Worm (Caenorhabditis elegans) whole organism, L1 larva: ENCODE data around the gene F28F5.4.

Source experiments
- C04F5.9 ChIP-seq: sonication (generic microtip); optimal IDR thresholded peaks from 2 replicates; lab custom pipeline; 2016; ENCODE audit warnings: missing genetic modification characterization, missing compliant biosample characterization
- C16A3.4 ChIP-seq: fragments of 150-350 bp; optimal IDR thresholded peaks from 2 replicates; lab custom pipeline; 2014; ENCODE audit warnings: missing biosample characterization, missing genetic modification characterization
- aha-1 ChIP-seq: fragments of 150-350 bp; optimal IDR thresholded peaks from 2 replicates; lab custom pipeline; 2014; ENCODE audit warnings: missing biosample characterization, missing genetic modification characterization
- alr-1 ChIP-seq: fragments of 200-800 bp; sonication (Bioruptor generic); optimal IDR thresholded peaks from 2 replicates; lab custom pipeline; 2018; ENCODE audit warnings: borderline replicate concordance, mild to moderate bottlenecking, missing genetic modification characterization, missing compliant biosample characterization
- aly-2 ChIP-seq: fragments of 150-350 bp; optimal IDR thresholded peaks from 2 replicates; lab custom pipeline; 2014; ENCODE audit warnings: missing biosample characterization, missing genetic modification characterization
- blmp-1 ChIP-seq: fragments of 150-350 bp; optimal IDR thresholded peaks from 2 replicates; lab custom pipeline; 2014; ENCODE audit warnings: missing biosample characterization, missing genetic modification characterization
- dpl-1 ChIP-seq, 3 experiments: fragments of 150-350 bp in 2 of 3; sonication (generic microtip) in 1 of 3; optimal IDR thresholded peaks; 2 replicates each; lab custom pipeline; 2014 to 2017; ENCODE audit warnings: missing biosample characterization in 3 of 3, missing genetic modification characterization in 3 of 3, missing genetic modification reagents in 3 of 3
- efl-1 ChIP-seq, 4 experiments: fragments of 150-350 bp; optimal IDR thresholded peaks in 3 of 4; peaks in 1 of 4; 1 replicate in 1 of 4; 2 replicates in 3 of 4; lab custom pipeline; 2014; ENCODE audit warnings: missing biosample characterization in 2 of 4, missing genetic modification characterization in 2 of 4, missing genetic modification reagents in 2 of 4
- egl-13 ChIP-seq: sonication (generic microtip); optimal IDR thresholded peaks from 2 replicates; lab custom pipeline; 2016; ENCODE audit warnings: missing genotype, missing genetic modification reagents, missing genetic modification characterization, missing compliant biosample characterization
- egl-27 ChIP-seq, 2 experiments: fragments of 150-350 bp in 1 of 2; sonication (generic microtip); optimal IDR thresholded peaks; 3 replicates each; lab custom pipeline; 2017 to 2018; ENCODE audit warnings: missing biosample characterization in 2 of 2, missing genetic modification characterization in 2 of 2, missing genetic modification reagents in 2 of 2
- elt-2 ChIP-seq: sonication (generic microtip); optimal IDR thresholded peaks from 2 replicates; lab custom pipeline; 2016; ENCODE audit warnings: missing genetic modification characterization, mild to moderate bottlenecking, inconsistent platforms, missing compliant biosample characterization, missing genetic modification reagents
- elt-3 ChIP-seq, 6 experiments: fragments of 150-350 bp in 1 of 6; sonication (generic microtip); optimal IDR thresholded peaks; 2 replicates each; lab custom pipeline; 2017 to 2018; ENCODE audit warnings: missing biosample characterization in 6 of 6, missing genetic modification characterization in 6 of 6, inconsistent platforms in 1 of 6
- fkh-10 ChIP-seq: sonication (generic microtip); optimal IDR thresholded peaks from 2 replicates; lab custom pipeline; 2017; ENCODE audit warnings: missing biosample characterization, missing genetic modification reagents, missing genetic modification characterization
- fos-1 ChIP-seq: fragments of 150-350 bp; optimal IDR thresholded peaks from 2 replicates; lab custom pipeline; 2014; ENCODE audit warnings: missing biosample characterization, missing genetic modification characterization
- grh-1 ChIP-seq: fragments of 200-800 bp; sonication (Bioruptor generic); IDR thresholded peaks from 2 replicates; pipeline ENCODE4 v1.3.6; 2022; ENCODE audit warnings: missing genetic modification reagents, missing genetic modification characterization, missing compliant biosample characterization
- hlh-17 ChIP-seq: fragments of 200-800 bp; sonication (Bioruptor generic); optimal IDR thresholded peaks from 2 replicates; lab custom pipeline; 2018; ENCODE audit warnings: missing genetic modification characterization, mild to moderate bottlenecking, missing compliant biosample characterization, moderate library complexity, borderline replicate concordance
- hlh-4 ChIP-seq: sonication (generic microtip); optimal IDR thresholded peaks from 2 replicates; lab custom pipeline; 2016; ENCODE audit warnings: mild to moderate bottlenecking, missing genetic modification characterization, missing compliant biosample characterization
- hpl-2 ChIP-seq: fragments of 150-350 bp; optimal IDR thresholded peaks from 2 replicates; lab custom pipeline; 2014; ENCODE audit warnings: missing biosample characterization, missing genetic modification reagents, missing genetic modification characterization
- irx-1 ChIP-seq: sonication (generic microtip); optimal IDR thresholded peaks from 2 replicates; lab custom pipeline; 2016; ENCODE audit warnings: missing genetic modification characterization, missing compliant biosample characterization
- lin-13 ChIP-seq: fragments of 150-350 bp; optimal IDR thresholded peaks from 2 replicates; lab custom pipeline; 2014; ENCODE audit warnings: missing biosample characterization, missing genetic modification reagents, missing genetic modification characterization
- lin-14 ChIP-seq: fragments of 200-800 bp; sonication (Bioruptor generic); optimal IDR thresholded peaks from 2 replicates; lab custom pipeline; 2018; ENCODE audit warnings: mild to moderate bottlenecking, missing genetic modification characterization, moderate library complexity, missing compliant biosample characterization
- lin-35 ChIP-seq, 2 experiments: fragments of 150-350 bp; optimal IDR thresholded peaks; 2 replicates each; lab custom pipeline; 2014; ENCODE audit warnings: missing biosample characterization in 2 of 2, missing genetic modification characterization in 2 of 2, missing genetic modification reagents in 2 of 2
- lsy-2 ChIP-seq, 2 experiments: fragments of 150-350 bp; optimal IDR thresholded peaks; 2 replicates each; lab custom pipeline; 2014; ENCODE audit warnings: missing biosample characterization in 2 of 2, missing genetic modification characterization in 2 of 2
- mab-9 ChIP-seq: fragments of 200-800 bp; sonication (Bioruptor generic); IDR thresholded peaks from 2 replicates; pipeline ENCODE4 v1.3.6; 2022; ENCODE audit warnings: missing genetic modification reagents, missing genetic modification characterization, missing compliant biosample characterization
- mdl-1 ChIP-seq, 2 experiments: fragments of 150-350 bp; optimal IDR thresholded peaks; 2 replicates each; lab custom pipeline; 2014 to 2017; ENCODE audit warnings: missing biosample characterization in 2 of 2, missing genetic modification characterization in 2 of 2, inconsistent platforms in 1 of 2
- mep-1 ChIP-seq: fragments of 150-350 bp; optimal IDR thresholded peaks from 2 replicates; lab custom pipeline; 2014; ENCODE audit warnings: missing biosample characterization, missing genetic modification characterization
- nhr-20 ChIP-seq: sonication (generic microtip); optimal IDR thresholded peaks from 2 replicates; lab custom pipeline; 2016; ENCODE audit warnings: mild to moderate bottlenecking, missing genetic modification characterization, missing compliant biosample characterization
- nhr-28 ChIP-seq: fragments of 150-350 bp; optimal IDR thresholded peaks from 2 replicates; lab custom pipeline; 2014; ENCODE audit warnings: missing biosample characterization, missing genetic modification characterization
- nhr-71 ChIP-seq: sonication (generic microtip); optimal IDR thresholded peaks from 2 replicates; lab custom pipeline; 2016; ENCODE audit warnings: mild to moderate bottlenecking, missing genetic modification characterization, moderate library complexity, missing compliant biosample characterization
- nhr-77 ChIP-seq: fragments of 150-350 bp; optimal IDR thresholded peaks from 2 replicates; lab custom pipeline; 2014; ENCODE audit warnings: missing biosample characterization, missing genetic modification characterization
- nhr-84 ChIP-seq: sonication (generic microtip); optimal IDR thresholded peaks from 2 replicates; lab custom pipeline; 2017; ENCODE audit warnings: missing biosample characterization, missing genetic modification characterization
- nhr-85 ChIP-seq: sonication (generic microtip); peaks from one replicate; lab custom pipeline; 2016; ENCODE audit warnings: missing genetic modification characterization, inconsistent platforms, missing compliant biosample characterization
- pag-3 ChIP-seq: sonication (generic microtip); optimal IDR thresholded peaks from 2 replicates; lab custom pipeline; 2017; ENCODE audit warnings: missing genetic modification characterization, mild to moderate bottlenecking, missing compliant biosample characterization, antibody characterized with exemption, borderline replicate concordance; ENCODE audit not compliant: insufficient read depth
- pqm-1 ChIP-seq: sonication (generic microtip); optimal IDR thresholded peaks from 3 replicates; lab custom pipeline; 2017; ENCODE audit warnings: missing biosample characterization, missing genetic modification characterization
- skn-1 ChIP-seq: fragments of 150-350 bp; optimal IDR thresholded peaks from 2 replicates; lab custom pipeline; 2014; ENCODE audit warnings: missing biosample characterization, missing genetic modification characterization
- snu-23 ChIP-seq: sonication (generic microtip); optimal IDR thresholded peaks from 2 replicates; lab custom pipeline; 2016; ENCODE audit warnings: missing genetic modification characterization, missing compliant biosample characterization
- sup-37 ChIP-seq: fragments of 200-800 bp; sonication (Bioruptor generic); optimal IDR thresholded peaks from 2 replicates; lab custom pipeline; 2018; ENCODE audit warnings: mild to moderate bottlenecking, missing genetic modification characterization, missing compliant biosample characterization
- swsn-7 ChIP-seq: sonication (generic microtip); optimal IDR thresholded peaks from 2 replicates; lab custom pipeline; 2016; ENCODE audit warnings: missing genetic modification characterization, missing compliant biosample characterization
- tbx-2 ChIP-seq: sonication (generic microtip); optimal IDR thresholded peaks from 2 replicates; lab custom pipeline; 2016; ENCODE audit warnings: missing genetic modification characterization, missing compliant biosample characterization
- unc-130 ChIP-seq: fragments of 150-350 bp; optimal IDR thresholded peaks from 2 replicates; lab custom pipeline; 2017; ENCODE audit warnings: missing biosample characterization, missing genetic modification characterization, inconsistent platforms
- unc-30 ChIP-seq: sonication (generic microtip); optimal IDR thresholded peaks from 2 replicates; lab custom pipeline; 2017; ENCODE audit warnings: missing biosample characterization, missing genetic modification characterization
- unc-62 ChIP-seq: fragments of 150-350 bp; optimal IDR thresholded peaks from 2 replicates; lab custom pipeline; 2014; ENCODE audit warnings: missing biosample characterization, missing genetic modification reagents, missing genetic modification characterization
- unc-98 ChIP-seq: fragments of 200-800 bp; sonication (Bioruptor generic); IDR thresholded peaks from 2 replicates; pipeline ENCODE4 v1.3.6; 2022; ENCODE audit warnings: missing genetic modification characterization, missing compliant biosample characterization
- vab-15 ChIP-seq: sonication (generic microtip); optimal IDR thresholded peaks from 2 replicates; lab custom pipeline; 2017; ENCODE audit warnings: missing genotype, mild to moderate bottlenecking, missing genetic modification characterization, missing compliant biosample characterization
- xbp-1 ChIP-seq: sonication (generic microtip); optimal IDR thresholded peaks from 2 replicates; lab custom pipeline; 2016; ENCODE audit warnings: missing genetic modification characterization, missing compliant biosample characterization
- ztf-4 ChIP-seq: fragments of 150-350 bp; optimal IDR thresholded peaks from 2 replicates; lab custom pipeline; 2014; ENCODE audit warnings: missing biosample characterization, missing genetic modification characterization

F28F5.4 gene

ce11 chrIII:6816930-6817329 lies at the start of gene F28F5.4:
F28F5.4 (minus strand) TSS chrIII:6817033.
- TF ChIP-seq lin-14 (GFP tag; lab: Kevin White, UChicago) (no peak), efl-1 (optimal IDR thresholded peaks at IDR 0.05; lab: Kevin White, UChicago) (no peak), efl-1 (GFP tag; optimal IDR thresholded peaks at IDR 0.05 in 1 of 2; lab: Kevin White, UChicago) (peak in 1 of 2 experiments; percentile 83), aha-1 (tag; lab: Kevin White, UChicago) (no peak), nhr-85 (tag; lab: Kevin White, UChicago) (peak; percentile 16), nhr-84 (tag; lab: Kevin White, UChicago) (no peak)

DNA sequence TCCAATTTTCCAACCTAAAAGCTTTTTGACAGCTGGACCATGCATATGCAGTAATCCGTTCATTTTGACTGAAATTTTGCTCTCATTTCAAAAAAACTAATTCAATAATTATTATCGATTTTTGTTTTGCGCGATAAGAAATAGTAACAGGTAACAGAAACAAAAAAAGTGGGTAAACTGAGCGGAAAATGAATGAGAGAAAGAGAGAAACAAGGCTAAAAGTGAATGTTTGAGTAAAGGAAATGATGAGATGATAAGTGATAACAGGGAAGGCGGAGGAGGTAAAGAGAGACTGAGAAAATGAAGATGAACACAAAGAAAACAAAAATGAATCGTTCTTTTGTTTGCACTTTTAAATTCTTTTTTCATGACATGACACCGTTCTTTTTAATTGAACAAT lies 47.1 kb upstream of the F28F5.4 start, which contains the start of gene sma-3:
sma-3 (minus strand) TSS at position 68 of the 400 bp plus-strand sequence.
- TF ChIP-seq nhr-28 (tag; lab: Kevin White, UChicago): no peak
- TF ChIP-seq tbx-2 (tag; lab: Kevin White, UChicago): no peak
- no peak for TF ChIP-seq nhr-20 (tag; lab: Kevin White, UChicago)
- TF ChIP-seq vab-15: no peak
- TF ChIP-seq skn-1: no peak
- no peak for TF ChIP-seq fkh-10 (GFP tag; lab: Kevin White, UChicago)
- TF ChIP-seq lin-35 (GFP tag; optimal IDR thresholded peaks at IDR 0.05; lab: Kevin White, UChicago): peak in 1 of 2 experiments; percentile 22
- TF ChIP-seq blmp-1: peak; percentile 96
- TF ChIP-seq nhr-71 (tag; lab: Kevin White, UChicago): no peak
- TF ChIP-seq ztf-4: no peak
- TF ChIP-seq lsy-2 (tag; optimal IDR thresholded peaks at IDR 0.05; lab: Kevin White, UChicago): peak in 1 of 2 experiments; percentile 16
- TF ChIP-seq dpl-1 (GFP tag; optimal IDR thresholded peaks at IDR 0.05; lab: Kevin White, UChicago): no peak
- TF ChIP-seq xbp-1: no peak
- no peak for TF ChIP-seq pqm-1
- TF ChIP-seq lin-13 (GFP tag; lab: Kevin White, UChicago): no peak
- no peak for TF ChIP-seq fos-1
- no peak for TF ChIP-seq C16A3.4 (tag; lab: Kevin White, UChicago)
- no peak for TF ChIP-seq unc-130 (tag; lab: Kevin White, UChicago)
- TF ChIP-seq unc-30 (tag; lab: Kevin White, UChicago): no peak
- no peak for TF ChIP-seq unc-98 (GFP tag; lab: Robert Waterston, UW)
- TF ChIP-seq pag-3: no peak
- no peak for TF ChIP-seq swsn-7
- peak; percentile 3 for TF ChIP-seq snu-23 (GFP tag; lab: Kevin White, UChicago)
- TF ChIP-seq efl-1 (optimal IDR thresholded peaks at IDR 0.05; lab: Kevin White, UChicago): no peak
- peak in 1 of 2 experiments; percentile 74 for TF ChIP-seq efl-1 (GFP tag; optimal IDR thresholded peaks at IDR 0.05 in 1 of 2; lab: Kevin White, UChicago)
- peak; percentile 7 for TF ChIP-seq mep-1
- TF ChIP-seq lin-14 (GFP tag; lab: Kevin White, UChicago): peak; percentile 64
- no peak for TF ChIP-seq irx-1
- peak in 3 of 6 experiments; percentile 18 to 81 (median 19) for TF ChIP-seq elt-3 (tag; optimal IDR thresholded peaks at IDR 0.05; lab: Kevin White, UChicago)
- no peak for TF ChIP-seq sup-37 (GFP tag; lab: Kevin White, UChicago)
- TF ChIP-seq mab-9 (GFP tag; lab: Robert Waterston, UW): no peak
- TF ChIP-seq grh-1 (GFP tag; lab: Robert Waterston, UW): no peak
- TF ChIP-seq C04F5.9 (tag; lab: Kevin White, UChicago): no peak
- TF ChIP-seq nhr-77 (tag; lab: Kevin White, UChicago): no peak
- no peak for TF ChIP-seq aly-2 (tag; lab: Kevin White, UChicago)
- TF ChIP-seq hlh-4 (tag; lab: Kevin White, UChicago): no peak
- no peak for TF ChIP-seq hpl-2 (GFP tag; lab: Kevin White, UChicago)
- no peak for TF ChIP-seq egl-13 (tag; lab: Kevin White, UChicago)
- peak; percentile 10 for TF ChIP-seq elt-2
- TF ChIP-seq alr-1 (tag; lab: Kevin White, UChicago): no peak
- no peak for TF ChIP-seq nhr-84 (tag; lab: Kevin White, UChicago)
- no peak for TF ChIP-seq mdl-1 (tag; optimal IDR thresholded peaks at IDR 0.05; lab: Kevin White, UChicago)
- TF ChIP-seq egl-27 (tag; optimal IDR thresholded peaks at IDR 0.05; lab: Kevin White, UChicago): no peak
- no peak for TF ChIP-seq hlh-17
- TF ChIP-seq unc-62: no peak
- TF ChIP-seq nhr-85 (tag; lab: Kevin White, UChicago): no peak
